Worm (Caenorhabditis elegans) whole organism, young adult: ENCODE data around the gene ech-2.
A peak's percentile ranks its signal among the peaks of the same experiment; 100 is the strongest.

Experiments
- B0261.1 ChIP-seq: sonication (generic microtip); optimal IDR thresholded peaks from 2 replicates; lab custom pipeline; 2016; ENCODE audit warnings: mild to moderate bottlenecking, missing genetic modification characterization, moderate library complexity, missing compliant biosample characterization
- B0336.3 ChIP-seq: fragments of 200-800 bp; sonication (Bioruptor generic); IDR thresholded peaks from 2 replicates; pipeline ENCODE4 v1.3.6; 2022; ENCODE audit warnings: missing genetic modification characterization, missing compliant biosample characterization
- F23B12.7 ChIP-seq: sonication (generic microtip); optimal IDR thresholded peaks from 2 replicates; lab custom pipeline; 2017; ENCODE audit warnings: missing genetic modification characterization, mild to moderate bottlenecking, missing compliant biosample characterization, antibody characterized with exemption, moderate library complexity; ENCODE audit not compliant: insufficient read depth
- F39B2.1 ChIP-seq: fragments of 200-800 bp; sonication (Bioruptor generic); IDR thresholded peaks from 2 replicates; pipeline ENCODE4 v1.3.6; 2022; ENCODE audit warnings: missing genetic modification reagents, missing genetic modification characterization, missing compliant biosample characterization
- F49E8.2 ChIP-seq: sonication (generic microtip); optimal IDR thresholded peaks from 3 replicates; lab custom pipeline; 2017; ENCODE audit warnings: missing genetic modification characterization, mild to moderate bottlenecking, missing compliant biosample characterization, antibody characterized with exemption, moderate library complexity; ENCODE audit not compliant: insufficient read depth
- F52B5.7 ChIP-seq: sonication (generic microtip); optimal IDR thresholded peaks from 2 replicates; lab custom pipeline; 2016; ENCODE audit warnings: mild to moderate bottlenecking, missing genetic modification characterization, missing compliant biosample characterization
- F55B11.4 ChIP-seq: sonication (generic microtip); optimal IDR thresholded peaks from 2 replicates; lab custom pipeline; 2016; ENCODE audit warnings: missing compliant biosample characterization, missing genetic modification characterization, borderline replicate concordance; ENCODE audit not compliant: insufficient read depth
- K12H6.12 ChIP-seq: fragments of 200-800 bp; sonication (Bioruptor generic); optimal IDR thresholded peaks from 2 replicates; lab custom pipeline; 2018; ENCODE audit warnings: mild to moderate bottlenecking, missing genetic modification characterization, missing compliant biosample characterization
- Y53F4B.3 ChIP-seq: fragments of 200-800 bp; sonication (Bioruptor generic); IDR thresholded peaks from 2 replicates; pipeline ENCODE4 v1.3.6; 2022; ENCODE audit warnings: missing genetic modification reagents, missing genetic modification characterization, missing compliant biosample characterization
- ZK185.1 ChIP-seq: sonication (generic microtip); optimal IDR thresholded peaks from 2 replicates; lab custom pipeline; 2016; ENCODE audit warnings: mild to moderate bottlenecking, missing genetic modification characterization, missing compliant biosample characterization; ENCODE audit not compliant: poor library complexity, severe bottlenecking
- ama-1 ChIP-seq, 3 experiments: fragments of 150-350 bp in 1 of 3; sonication (generic microtip) in 2 of 3; optimal IDR thresholded peaks; 2 replicates each; lab custom pipeline; 2014 to 2018; ENCODE audit warnings: missing biosample characterization in 2 of 3, missing genetic modification characterization in 2 of 3, missing genetic modification reagents in 2 of 3
- aptf-2 ChIP-seq: fragments of 200-800 bp; sonication (Bioruptor generic); conservative IDR thresholded peaks from 2 replicates; pipeline ENCODE4 v1.3.6; 2022; ENCODE audit warnings: missing genetic modification reagents, missing genetic modification characterization, missing compliant biosample characterization
- aptf-3 ChIP-seq: fragments of 200-800 bp; sonication (Bioruptor generic); IDR thresholded peaks from 2 replicates; pipeline ENCODE4 v1.3.6; 2022; ENCODE audit warnings: missing genetic modification characterization, missing compliant biosample characterization
- atf-7 ChIP-seq: sonication (generic microtip); optimal IDR thresholded peaks from 2 replicates; lab custom pipeline; 2017; ENCODE audit warnings: mild to moderate bottlenecking, missing genetic modification characterization, missing compliant biosample characterization
- attf-3 ChIP-seq: fragments of 200-800 bp; sonication (Bioruptor generic); conservative IDR thresholded peaks from 2 replicates; pipeline ENCODE4 v1.3.6; 2022; ENCODE audit warnings: missing genetic modification reagents, missing genetic modification characterization, missing compliant biosample characterization
- ceh-91 ChIP-seq: fragments of 200-800 bp; sonication (Bioruptor generic); IDR thresholded peaks from 2 replicates; pipeline ENCODE4 v1.3.6; 2022; ENCODE audit warnings: missing genetic modification reagents, missing genetic modification characterization, missing compliant biosample characterization
- dpff-1 ChIP-seq: sonication (generic microtip); optimal IDR thresholded peaks from 2 replicates; lab custom pipeline; 2017; ENCODE audit warnings: mild to moderate bottlenecking, missing genetic modification characterization, missing compliant biosample characterization
- egrh-3 ChIP-seq: fragments of 200-800 bp; sonication (Bioruptor generic); IDR thresholded peaks from 2 replicates; pipeline ENCODE4 v1.3.6; 2022; ENCODE audit warnings: missing genetic modification reagents, missing genetic modification characterization, missing compliant biosample characterization
- hlh-26 ChIP-seq: fragments of 200-800 bp; sonication (Bioruptor generic); conservative IDR thresholded peaks from 2 replicates; pipeline ENCODE4 v1.3.6; 2022; ENCODE audit warnings: missing genetic modification reagents, missing genetic modification characterization, missing compliant biosample characterization
- hrde-1 ChIP-seq: sonication (generic microtip); optimal IDR thresholded peaks from 2 replicates; lab custom pipeline; 2016; ENCODE audit warnings: missing genetic modification characterization, mild to moderate bottlenecking, missing compliant biosample characterization, moderate library complexity, missing genotype, missing genetic modification reagents, borderline replicate concordance
- lin-26 ChIP-seq: fragments of 200-800 bp; sonication (Bioruptor generic); IDR thresholded peaks from 2 replicates; pipeline ENCODE4 v1.3.6; 2022; ENCODE audit warnings: missing genetic modification reagents, missing genetic modification characterization, missing compliant biosample characterization
- lir-1 ChIP-seq: fragments of 200-800 bp; sonication (Bioruptor generic); conservative IDR thresholded peaks from 2 replicates; pipeline ENCODE4 v1.3.6; 2022; ENCODE audit warnings: missing genetic modification reagents, missing genetic modification characterization, missing compliant biosample characterization
- lsl-1 ChIP-seq: fragments of 200-800 bp; sonication (Bioruptor generic); optimal IDR thresholded peaks from 2 replicates; lab custom pipeline; 2018; ENCODE audit warnings: mild to moderate bottlenecking, missing genetic modification characterization, moderate library complexity, missing compliant biosample characterization
- lsy-27 ChIP-seq: sonication (generic microtip); optimal IDR thresholded peaks from 2 replicates; lab custom pipeline; 2017; ENCODE audit warnings: missing genetic modification characterization, mild to moderate bottlenecking, missing compliant biosample characterization, antibody characterized with exemption, missing genotype, borderline replicate concordance; ENCODE audit not compliant: insufficient read depth
- mcd-1 ChIP-seq: fragments of 200-800 bp; sonication (Bioruptor generic); IDR thresholded peaks from 2 replicates; pipeline ENCODE4 v1.3.6; 2022; ENCODE audit warnings: missing genetic modification reagents, missing genetic modification characterization, missing compliant biosample characterization
- pha-4 ChIP-seq: fragments of 150-350 bp; sonication (generic microtip); optimal IDR thresholded peaks from 2 replicates; lab custom pipeline; 2014; ENCODE audit warnings: missing biosample characterization, missing genetic modification reagents, missing genetic modification characterization
- rec-8 ChIP-seq, 2 experiments: sonication (generic microtip); optimal IDR thresholded peaks; 2 replicates each; lab custom pipeline; 2016; ENCODE audit warnings: mild to moderate bottlenecking in 2 of 2, missing genetic modification characterization in 2 of 2, missing genetic modification reagents in 2 of 2, missing genotype in 2 of 2, missing biosample characterization in 1 of 2, missing compliant biosample characterization in 1 of 2, moderate library complexity in 1 of 2
- sdz-38 ChIP-seq: sonication (generic microtip); optimal IDR thresholded peaks from 2 replicates; lab custom pipeline; 2016; ENCODE audit warnings: missing genotype, missing genetic modification characterization, missing compliant biosample characterization
- snpc-3.4 ChIP-seq: sonication (generic microtip); optimal IDR thresholded peaks from 2 replicates; lab custom pipeline; 2017; ENCODE audit warnings: missing genetic modification characterization, mild to moderate bottlenecking, missing compliant biosample characterization, antibody characterized with exemption, moderate library complexity, missing genotype, missing genetic modification reagents
- tbp1 ChIP-seq: fragments of 200-800 bp; sonication (Bioruptor generic); optimal IDR thresholded peaks from 2 replicates; lab custom pipeline; 2018; ENCODE audit warnings: mild to moderate bottlenecking, missing genetic modification characterization, missing compliant biosample characterization
- unc-130 ChIP-seq: sonication (generic microtip); optimal IDR thresholded peaks from 2 replicates; lab custom pipeline; 2016; ENCODE audit warnings: missing genetic modification reagents, missing genetic modification characterization, missing compliant biosample characterization
- xnd-1 ChIP-seq: sonication (generic microtip); optimal IDR thresholded peaks from 2 replicates; lab custom pipeline; 2016; ENCODE audit warnings: missing genotype, missing genetic modification reagents, missing genetic modification characterization, missing compliant biosample characterization
- zim-3 ChIP-seq: sonication (generic microtip); optimal IDR thresholded peaks from 2 replicates; lab custom pipeline; 2017; ENCODE audit warnings: mild to moderate bottlenecking, missing genetic modification characterization, moderate library complexity, missing compliant biosample characterization
- ztf-6 ChIP-seq: fragments of 200-800 bp; sonication (Bioruptor generic); IDR thresholded peaks from 2 replicates; pipeline ENCODE4 v1.3.6; 2022; ENCODE audit warnings: missing genetic modification reagents, missing genetic modification characterization, missing compliant biosample characterization

Gene ech-2

ce11 chrIV:11854777-11855176 is 1.4 kb downstream of the ech-2 start, which contains the start of gene tag-30 (continued):
- TF ChIP-seq F23B12.7 (tag; lab: Kevin White, UChicago) (peak; percentile 49), F55B11.4 (tag; lab: Kevin White, UChicago) (no peak), lsl-1 (GFP tag; lab: Kevin White, UChicago) (peak; percentile 1), Y53F4B.3 (no peak), pha-4 (tag; lab: Kevin White, UChicago) (no peak), hrde-1 (tag; lab: Kevin White, UChicago) (peak; percentile 16), F39B2.1 (GFP tag; lab: Robert Waterston, UW) (no peak), aptf-3 (no peak), aptf-2 (no peak), hlh-26 (no peak), egrh-3 (no peak), F52B5.7 (no peak), rec-8 (tag; optimal IDR thresholded peaks at IDR 0.05; lab: Kevin White, UChicago) (no peak), B0261.1 (tag; lab: Kevin White, UChicago) (no peak), B0336.3 (GFP tag; lab: Robert Waterston, UW) (peak; percentile 30; the same call in 1 of the 2 replicates), ama-1 (optimal IDR thresholded peaks at IDR 0.05; lab: Kevin White, UChicago) (no peak), ama-1 (GFP tag; optimal IDR thresholded peaks at IDR 0.05; lab: Kevin White, UChicago) (peak in 1 of 2 experiments; percentile 58), lsy-27 (tag; lab: Kevin White, UChicago) (no peak), tbp1 (peak; percentile 16), F49E8.2 (tag; lab: Kevin White, UChicago) (no peak), K12H6.12 (tag; lab: Kevin White, UChicago) (no peak), snpc-3.4 (tag; lab: Kevin White, UChicago) (peak; percentile 28), sdz-38 (no peak)

DNA sequence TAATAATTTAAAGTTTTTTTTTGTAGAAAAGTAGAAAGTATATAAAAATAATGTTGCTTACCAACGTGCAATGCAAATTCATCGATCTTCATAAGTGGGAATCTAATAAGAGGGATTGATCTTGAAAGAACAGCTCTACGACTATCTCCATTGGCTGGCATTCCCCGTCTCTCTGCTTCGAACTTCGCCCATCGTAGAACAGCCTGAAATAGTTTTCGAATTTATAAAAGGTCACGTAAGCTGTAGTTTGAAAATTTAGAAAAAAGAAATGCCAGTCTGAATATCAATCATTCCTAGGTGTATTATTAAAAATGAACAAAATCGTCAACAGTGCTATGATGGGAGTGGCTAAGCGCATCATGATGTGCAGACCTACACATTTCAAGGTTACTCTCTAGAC is 4.3 kb downstream of the ech-2 start, which contains the start of gene F38H4.5:
Gene F38H4.5, plus strand, starts transcription at position 301 of the 400 bp plus-strand sequence.
- TF ChIP-seq lin-26 (no peak), atf-7 (tag; lab: Kevin White, UChicago) (no peak), xnd-1 (tag; lab: Kevin White, UChicago) (no peak), attf-3 (GFP tag; lab: Robert Waterston, UW) (no peak), unc-130 (GFP tag; lab: Kevin White, UChicago) (no peak), ZK185.1 (tag; lab: Kevin White, UChicago) (no peak), ceh-91 (no peak), lir-1 (GFP tag; lab: Robert Waterston, UW) (no peak)

- no peak for TF ChIP-seq B0336.3 (GFP tag; lab: Robert Waterston, UW)
- TF ChIP-seq, all 124 proteins: peak for 0
These were observed 8.3 kb downstream of the ech-2 start, which contains the start of the genes F38H4.6 and F38H4.4 for ce11 chrIV:11847771-11848312. TSS of gene F38H4.6 (minus strand) at chrIV:11847871. TSS of gene F38H4.4 (plus strand) at chrIV:11848262.

- no peak for TF ChIP-seq ztf-6 (GFP tag; lab: Robert Waterston, UW)
- no peak for TF ChIP-seq dpff-1 (tag; lab: Kevin White, UChicago)
- no peak for TF ChIP-seq hrde-1 (tag; lab: Kevin White, UChicago)
- TF ChIP-seq mcd-1 (GFP tag; lab: Robert Waterston, UW): no peak
- TF ChIP-seq zim-3: no peak
These were observed 14.0 kb downstream of the ech-2 start, which contains the start of gene F38H4.3 for ce11 chrIV:11842121-11842520. TSS of gene F38H4.3 (plus strand) at chrIV:11842421.
